Fruit fly (Drosophila melanogaster) whole organism, wandering third instar larva: Measurements from ENCODE around the gene Kat60.

ENCODE experiments used
- Abd-B ChIP-seq: fragments of >200 bp; optimal IDR thresholded peaks from 2 replicates; lab custom pipeline; 2017; ENCODE audit warnings: missing biosample characterization, missing genetic modification characterization
- CG32264 ChIP-seq: fragments of 200-800 bp; sonication (Bioruptor generic); optimal IDR thresholded peaks from 2 replicates; lab custom pipeline; 2016; ENCODE audit warnings: missing biosample characterization, missing genetic modification characterization
- CG9705 ChIP-seq: fragments of 200-800 bp; sonication (Bioruptor generic); optimal IDR thresholded peaks from 2 replicates; lab custom pipeline; 2018; ENCODE audit warnings: missing biosample characterization, mild to moderate bottlenecking, missing genetic modification characterization
- CrebA ChIP-seq: fragments of 200-800 bp; sonication (Bioruptor generic); optimal IDR thresholded peaks from 2 replicates; lab custom pipeline; 2016; ENCODE audit warnings: missing biosample characterization, mild to moderate bottlenecking, missing genetic modification characterization, borderline replicate concordance
- Dfd ChIP-seq: fragments of >200 bp; optimal IDR thresholded peaks from 2 replicates; lab custom pipeline; 2017; ENCODE audit warnings: missing biosample characterization, missing genetic modification characterization
- Dif ChIP-seq: fragments of 200-275, 200-300 bp; sonication (Bioruptor generic); optimal IDR thresholded peaks from 2 replicates; lab custom pipeline; 2018; ENCODE audit warnings: missing biosample characterization, missing genetic modification characterization; ENCODE audit not compliant: partially characterized antibody
- GATAd ChIP-seq: sonication (Bioruptor generic); optimal IDR thresholded peaks from 2 replicates; lab custom pipeline; 2016; ENCODE audit warnings: missing biosample characterization, missing genetic modification characterization
- HLH106 ChIP-seq: fragments of 200-800 bp; optimal IDR thresholded peaks from 3 replicates; lab custom pipeline; 2019; ENCODE audit warnings: missing biosample characterization, mild to moderate bottlenecking, missing genetic modification characterization, moderate library complexity
- Hnf4 ChIP-seq: fragments of 200-800 bp; sonication (Bioruptor generic); optimal IDR thresholded peaks from 2 replicates; lab custom pipeline; 2016; ENCODE audit warnings: missing biosample characterization, mild to moderate bottlenecking, missing genetic modification characterization
- Hr78 ChIP-seq: fragments of >200 bp; optimal IDR thresholded peaks from 2 replicates; lab custom pipeline; 2017; ENCODE audit warnings: missing biosample characterization, missing genetic modification characterization
- Hr83 ChIP-seq: fragments of 200-300 bp; sonication (Bioruptor generic); optimal IDR thresholded peaks from 2 replicates; lab custom pipeline; 2016; ENCODE audit warnings: missing biosample characterization, mild to moderate bottlenecking, missing genetic modification characterization, moderate library complexity; ENCODE audit not compliant: poor library complexity, severe bottlenecking
- Jra ChIP-seq: sonication (Bioruptor generic); optimal IDR thresholded peaks from 2 replicates; lab custom pipeline; 2016; ENCODE audit warnings: missing biosample characterization, missing genetic modification characterization
- Mio ChIP-seq: sonication (Bioruptor generic); optimal IDR thresholded peaks from 2 replicates; lab custom pipeline; 2016; ENCODE audit warnings: missing biosample characterization, missing genetic modification characterization
- Myc ChIP-seq: fragments of >200 bp; optimal IDR thresholded peaks from 2 replicates; lab custom pipeline; 2017
- N ChIP-seq: fragments of >200 bp; optimal IDR thresholded peaks from 2 replicates; lab custom pipeline; 2018; ENCODE audit warnings: missing biosample characterization, missing external identifiers, missing genetic modification characterization
- OdsH ChIP-seq: fragments of 200-800 bp; sonication (Bioruptor generic); optimal IDR thresholded peaks from 2 replicates; lab custom pipeline; 2016; ENCODE audit warnings: missing biosample characterization, mild to moderate bottlenecking, missing genetic modification characterization
- Rel ChIP-seq, 2 experiments: fragments of 200-800 bp; sonication (Bioruptor generic) in 1 of 2; optimal IDR thresholded peaks; 2 replicates in 1 of 2; 3 replicates in 1 of 2; lab custom pipeline; 2016 to 2019; ENCODE audit warnings: mild to moderate bottlenecking in 2 of 2, missing biosample characterization in 2 of 2, missing genetic modification characterization in 2 of 2, moderate library complexity in 1 of 2
- Sp1 ChIP-seq: fragments of 200-800 bp; sonication (Bioruptor generic); optimal IDR thresholded peaks from 3 replicates; lab custom pipeline; 2019; ENCODE audit warnings: missing biosample characterization, mild to moderate bottlenecking, missing genetic modification characterization, moderate library complexity
- Vsx2 ChIP-seq: fragments of 200-300, 225-300 bp; sonication (Bioruptor generic); optimal IDR thresholded peaks from 2 replicates; lab custom pipeline; 2018; ENCODE audit warnings: missing biosample characterization, missing genetic modification characterization; ENCODE audit not compliant: partially characterized antibody
- br ChIP-seq: fragments of 200-800 bp; sonication (Bioruptor generic); optimal IDR thresholded peaks from 2 replicates; lab custom pipeline; 2016; ENCODE audit warnings: missing biosample characterization, missing genetic modification characterization
- brk ChIP-seq: fragments of 200-800 bp; sonication (Bioruptor generic); optimal IDR thresholded peaks from 2 replicates; lab custom pipeline; 2016; ENCODE audit warnings: missing biosample characterization, mild to moderate bottlenecking, missing genetic modification characterization
- dl ChIP-seq, 2 experiments: fragments of 175-275, 200-275 bp in 1 of 2; fragments of 200-275 bp in 1 of 2; sonication (Bioruptor generic); optimal IDR thresholded peaks; lab custom pipeline; 2018; ENCODE audit warnings: mild to moderate bottlenecking in 2 of 2, missing biosample characterization in 2 of 2, missing genetic modification characterization in 2 of 2, moderate library complexity in 2 of 2; ENCODE audit not compliant: partially characterized antibody in 2 of 2, insufficient read depth in 1 of 2
- dmrt93B ChIP-seq: fragments of 200-800 bp; sonication (Bioruptor generic); optimal IDR thresholded peaks from 2 replicates; lab custom pipeline; 2018; ENCODE audit warnings: missing biosample characterization, mild to moderate bottlenecking, missing genetic modification characterization
- dsf ChIP-seq: sonication (Bioruptor generic); optimal IDR thresholded peaks from 2 replicates; lab custom pipeline; 2016; ENCODE audit warnings: missing biosample characterization, missing genetic modification characterization, borderline replicate concordance
- ey ChIP-seq: fragments of 200-800 bp; sonication (Bioruptor generic); optimal IDR thresholded peaks from 2 replicates; lab custom pipeline; 2016; ENCODE audit warnings: missing biosample characterization, missing genetic modification characterization
- foxo ChIP-seq, 2 experiments: fragments of 200-800 bp; sonication (Bioruptor generic); optimal IDR thresholded peaks; 2 replicates in 1 of 2; 3 replicates in 1 of 2; lab custom pipeline; 2016 to 2017; ENCODE audit warnings: missing biosample characterization in 2 of 2, missing genetic modification characterization in 2 of 2
- fru ChIP-seq: fragments of 200-800 bp; sonication (Bioruptor generic); optimal IDR thresholded peaks from 3 replicates; lab custom pipeline; 2016; ENCODE audit warnings: missing biosample characterization, mild to moderate bottlenecking, missing genetic modification characterization
- h ChIP-seq: fragments of 200-800 bp; sonication (Bioruptor generic); optimal IDR thresholded peaks from 3 replicates; lab custom pipeline; 2016; ENCODE audit warnings: missing biosample characterization, mild to moderate bottlenecking, missing genetic modification characterization
- jim ChIP-seq: fragments of 175-275, 200-325 bp; sonication (Bioruptor generic); optimal IDR thresholded peaks from 2 replicates; lab custom pipeline; 2016; ENCODE audit warnings: missing biosample characterization, mild to moderate bottlenecking, missing genetic modification characterization
- lola ChIP-seq: fragments of >200 bp; optimal IDR thresholded peaks from 2 replicates; lab custom pipeline; 2017; ENCODE audit warnings: missing biosample characterization, missing genetic modification characterization
- pan ChIP-seq: fragments of >200 bp; optimal IDR thresholded peaks from 2 replicates; lab custom pipeline; 2017
- psq ChIP-seq: fragments of 200-800 bp; sonication (Bioruptor generic); optimal IDR thresholded peaks from 3 replicates; lab custom pipeline; 2017; ENCODE audit warnings: missing biosample characterization, mild to moderate bottlenecking, missing genetic modification characterization, moderate library complexity
- rgr ChIP-seq: fragments of 200-800 bp; sonication (Bioruptor generic); optimal IDR thresholded peaks from 3 replicates; lab custom pipeline; 2016; ENCODE audit warnings: missing biosample characterization, mild to moderate bottlenecking, missing genetic modification characterization
- sage ChIP-seq: fragments of 200-800 bp; sonication (Bioruptor generic); optimal IDR thresholded peaks from 2 replicates; lab custom pipeline; 2016; ENCODE audit warnings: missing biosample characterization, mild to moderate bottlenecking, missing genetic modification characterization
- sv ChIP-seq: fragments of 200-800 bp; sonication (Bioruptor generic); optimal IDR thresholded peaks from 3 replicates; lab custom pipeline; 2016; ENCODE audit warnings: missing biosample characterization, missing genetic modification characterization
- tai ChIP-seq: sonication (Bioruptor generic); optimal IDR thresholded peaks from 2 replicates; lab custom pipeline; 2016; ENCODE audit warnings: missing biosample characterization, missing genetic modification characterization
- usp ChIP-seq: fragments of >200 bp; optimal IDR thresholded peaks from 2 replicates; lab custom pipeline; 2017; ENCODE audit warnings: missing biosample characterization, missing genetic modification characterization
- woc ChIP-seq: sonication (Bioruptor generic); optimal IDR thresholded peaks from 2 replicates; lab custom pipeline; 2016; ENCODE audit warnings: missing biosample characterization, mild to moderate bottlenecking, missing genetic modification characterization

Gene Kat60

dm6 chr3R:5217278-5217714, 14.7 kb downstream of the Kat60 start, which contains the start of gene cno:
cno (minus strand) TSS chr3R:5217456.
- peak; percentile 42 for TF ChIP-seq Hnf4 (GFP tag; lab: Kevin White, UChicago)
- no peak for TF ChIP-seq fru (GFP tag; lab: Kevin White, UChicago)
- TF ChIP-seq Rel (GFP tag; optimal IDR thresholded peaks at IDR 0.05; lab: Kevin White, UChicago), result no peak
- peak; percentile 28 for TF ChIP-seq Rel (tag; optimal IDR thresholded peaks at IDR 0.05; lab: Kevin White, UChicago)
- TF ChIP-seq Myc, result peak; percentile 20
- TF ChIP-seq Hr83, result peak; percentile 56
- peak; percentile 62 for TF ChIP-seq Dif (GFP tag; lab: Kevin White, UChicago)
- TF ChIP-seq Sp1 (GFP tag; lab: Kevin White, UChicago), result peak; percentile 43
- TF ChIP-seq Hr78 (GFP tag; lab: Kevin White, UChicago), result no peak
- TF ChIP-seq CG32264 (GFP tag; lab: Kevin White, UChicago), result no peak
- peak; percentile 3 for TF ChIP-seq h (GFP tag; lab: Kevin White, UChicago)
- no peak for TF ChIP-seq N (GFP tag; lab: Kevin White, UChicago)
- TF ChIP-seq br (GFP tag; lab: Kevin White, UChicago), result peak; percentile 1
- no peak for TF ChIP-seq CrebA
- TF ChIP-seq, all 38 proteins: peak for 8

dm6 chr3R:5216308-5216765, 15.7 kb downstream of the Kat60 start:
- peak; percentile 82 for TF ChIP-seq psq (GFP tag; lab: Kevin White, UChicago)
- TF ChIP-seq brk (GFP tag; lab: Kevin White, UChicago), result no peak
- TF ChIP-seq Dif (GFP tag; lab: Kevin White, UChicago), result peak; percentile 77
- peak in 1 of 2 experiments; percentile 69 for TF ChIP-seq dl (GFP tag; optimal IDR thresholded peaks at IDR 0.05; lab: Kevin White, UChicago; ENCODE audit: insufficient read depth in 1 of 2, partially characterized antibody in 2 of 2)

dm6 chr3R:5215334-5216307, 16.4 kb downstream of the Kat60 start:
- TF ChIP-seq Dfd (GFP tag; lab: Kevin White, UChicago) (no peak), brk (GFP tag; lab: Kevin White, UChicago) (no peak), sage (GFP tag; lab: Kevin White, UChicago) (peak; percentile 81), Sp1 (GFP tag; lab: Kevin White, UChicago) (peak; percentile 89), Myc (no peak), psq (GFP tag; lab: Kevin White, UChicago) (peak; percentile 89), rgr (peak; percentile 92), Dif (GFP tag; lab: Kevin White, UChicago) (no peak), br (GFP tag; lab: Kevin White, UChicago) (peak; percentile 94), Hr78 (GFP tag; lab: Kevin White, UChicago) (no peak), fru (GFP tag; lab: Kevin White, UChicago) (peak; percentile 92), CG9705 (peak; percentile 76), OdsH (peak; percentile 89), GATAd (GFP tag; lab: Kevin White, UChicago) (no peak), CrebA (no peak), N (GFP tag; lab: Kevin White, UChicago) (no peak), Mio (GFP tag; lab: Kevin White, UChicago) (peak; percentile 72), foxo (GFP tag; optimal IDR thresholded peaks at IDR 0.05; lab: Kevin White, UChicago) (peak; percentile 22 to 93), woc (GFP tag; lab: Kevin White, UChicago) (peak; percentile 91), Hr83 (peak; percentile 100), HLH106 (tag; lab: Kevin White, UChicago) (peak; percentile 92), sv (GFP tag; lab: Kevin White, UChicago) (peak; percentile 88), Vsx2 (GFP tag; lab: Kevin White, UChicago) (no peak), pan (no peak), Hnf4 (GFP tag; lab: Kevin White, UChicago) (peak; percentile 91), dmrt93B (GFP tag; lab: Kevin White, UChicago) (peak; percentile 78), dsf (GFP tag; lab: Kevin White, UChicago) (peak; percentile 90), CG32264 (GFP tag; lab: Kevin White, UChicago) (peak; percentile 83), dl (GFP tag; optimal IDR thresholded peaks at IDR 0.05; lab: Kevin White, UChicago; ENCODE audit: insufficient read depth in 1 of 2, partially characterized antibody in 2 of 2) (no peak), tai (no peak), usp (GFP tag; lab: Kevin White, UChicago) (no peak), lola (GFP tag; lab: Kevin White, UChicago) (no peak), Jra (GFP tag; lab: Kevin White, UChicago) (peak; percentile 93), Rel (GFP tag; optimal IDR thresholded peaks at IDR 0.05; lab: Kevin White, UChicago) (peak; percentile 26), Rel (tag; optimal IDR thresholded peaks at IDR 0.05; lab: Kevin White, UChicago) (peak; percentile 59), jim (GFP tag; lab: Kevin White, UChicago) (peak; percentile 98), ey (GFP tag; lab: Kevin White, UChicago) (peak; percentile 93), h (GFP tag; lab: Kevin White, UChicago) (peak; percentile 91), Abd-B (GFP tag; lab: Kevin White, UChicago) (no peak)
